Worm (Caenorhabditis elegans): ENCODE measurements around the gene lag-1.

DNA sequence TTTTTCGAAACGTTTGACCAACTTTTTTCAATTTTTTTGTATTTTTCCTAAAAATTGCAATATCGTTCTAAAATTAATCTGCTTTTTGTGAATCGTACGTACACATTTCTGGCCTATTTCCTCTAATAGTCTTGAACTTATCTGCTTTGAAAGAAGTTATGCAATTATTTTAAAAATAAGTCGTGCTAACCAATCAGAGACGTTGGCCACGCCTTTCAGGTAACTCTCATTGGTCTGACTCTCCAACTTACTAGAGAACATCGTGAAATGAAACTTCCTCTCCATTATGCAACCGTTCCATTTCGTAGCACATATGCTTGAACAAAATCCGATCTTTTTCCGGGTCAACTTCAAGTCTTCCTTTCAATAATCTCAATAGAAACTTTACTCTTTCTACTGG, 64.4 kb downstream of the lag-1 start:
- TF ChIP-seq unc-39 (tag; optimal IDR thresholded peaks at IDR 0.05) = no peak
- no peak for TF ChIP-seq bed-3 (GFP tag; optimal IDR thresholded peaks at IDR 0.05)
